Fruit fly (Drosophila melanogaster): Measurements from ENCODE around the gene lush.
A peak's percentile ranks its signal among the peaks of the same experiment; 100 is the strongest.

The lush gene

dm6 chr3L:19605974-19606497 lies at the start of gene lush, which contains the start of gene CG9372:
Gene lush, minus strand, starts transcription at chr3L:19606090.
Gene CG9372, plus strand, starts transcription at chr3L:19606208.
- TF ChIP-seq noc (tag; optimal IDR thresholded peaks at IDR 0.05) = no peak

dm6 chr3L:19653470-19653869 lies 47.6 kb upstream of the lush start:
- no peak for TF ChIP-seq noc (tag; optimal IDR thresholded peaks at IDR 0.05)

- TF ChIP-seq noc (tag; optimal IDR thresholded peaks at IDR 0.05) = no peak
These were observed 44.7 kb upstream of the lush start for dm6 chr3L:19650588-19650987.

- TF ChIP-seq noc (tag; optimal IDR thresholded peaks at IDR 0.05) = no peak
These were observed 44.2 kb upstream of the lush start for dm6 chr3L:19650121-19650520.

dm6 chr3L:19649374-19649948 lies 43.6 kb upstream of the lush start, which contains the start of gene Oat:
Gene Oat, minus strand, starts transcription at chr3L:19649851.
- TF ChIP-seq noc (tag; optimal IDR thresholded peaks at IDR 0.05) = no peak

dm6 chr3L:19648648-19649047 lies 42.8 kb upstream of the lush start:
- peak; percentile 91 for TF ChIP-seq noc (tag; optimal IDR thresholded peaks at IDR 0.05)

- TF ChIP-seq noc (tag; optimal IDR thresholded peaks at IDR 0.05) = no peak
These were observed 40.4 kb upstream of the lush start for dm6 chr3L:19646292-19646691.

dm6 chr3L:19642448-19643020 lies 36.6 kb upstream of the lush start, which contains the start of gene Rnf146:
Gene Rnf146, minus strand, starts transcription at chr3L:19642816.
- no peak for TF ChIP-seq noc (tag; optimal IDR thresholded peaks at IDR 0.05)

- TF ChIP-seq noc (tag; optimal IDR thresholded peaks at IDR 0.05) = no peak
These were observed 31.1 kb upstream of the lush start for dm6 chr3L:19636821-19637460.

dm6 chr3L:19635478-19635996 lies 29.6 kb upstream of the lush start, which contains the start of gene wnd:
Gene wnd, minus strand, starts transcription at chr3L:19635783.
- no peak for TF ChIP-seq noc (tag; optimal IDR thresholded peaks at IDR 0.05)

- peak; percentile 78 for TF ChIP-seq noc (tag; optimal IDR thresholded peaks at IDR 0.05)
These were observed 29.0 kb upstream of the lush start for dm6 chr3L:19634788-19635448.

dm6 chr3L:19632766-19633632 lies 27.1 kb upstream of the lush start:
- peak; percentile 93 for TF ChIP-seq noc (tag; optimal IDR thresholded peaks at IDR 0.05)

- no peak for TF ChIP-seq noc (tag; optimal IDR thresholded peaks at IDR 0.05)
These were observed 26.0 kb upstream of the lush start for dm6 chr3L:19631867-19632266.

- peak; percentile 81 for TF ChIP-seq noc (tag; optimal IDR thresholded peaks at IDR 0.05)
These were observed 24.8 kb upstream of the lush start for dm6 chr3L:19630701-19631100.
